Fruit fly (Drosophila melanogaster): ENCODE results near the gene Arpc3B.
A peak's percentile ranks its signal among the peaks of the same experiment; 100 is the strongest.

The Arpc3B gene

DNA sequence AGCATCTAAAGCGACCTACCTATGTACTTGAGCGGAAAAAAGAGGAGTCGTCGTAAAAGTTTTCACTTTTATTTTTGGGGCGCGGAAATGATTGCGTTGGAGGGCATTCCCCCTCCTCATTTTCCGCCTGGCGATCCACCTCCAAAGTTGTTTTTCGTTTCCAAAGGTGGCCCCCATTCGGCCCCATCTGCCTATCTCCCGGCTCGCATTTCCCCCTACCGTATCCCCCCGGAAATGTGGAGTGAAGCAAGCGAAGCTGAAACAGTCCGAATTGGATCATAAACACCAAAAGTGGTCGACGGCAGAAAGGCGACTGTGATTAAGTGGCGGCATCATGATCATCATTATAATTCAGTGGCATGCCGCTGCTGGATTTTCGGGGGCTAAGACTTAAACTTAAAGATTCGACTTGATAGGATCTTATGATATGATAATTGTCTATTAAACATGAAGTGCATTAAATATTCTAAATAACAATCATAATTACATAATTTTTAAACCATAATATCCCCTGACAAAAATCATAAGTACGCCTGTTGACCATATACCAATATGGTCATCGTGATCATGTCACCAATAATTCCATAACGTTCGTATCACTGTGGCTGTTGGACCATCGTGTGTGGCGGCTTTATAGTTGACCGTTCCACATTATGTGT, 18.0 kb upstream of the Arpc3B start (continued):
- TF ChIP-seq Sox100B (GFP tag; optimal IDR thresholded peaks at IDR 0.05), result peak; percentile 68
- TF ChIP-seq Ssrp (tag; optimal IDR thresholded peaks at IDR 0.05), result peak; percentile 60
- TF ChIP-seq CG11093 (GFP tag; IDR thresholded peaks at IDR 0.05), result 0 out of 3 replicates have a peak, but pooled peaks have one; percentile 33
- TF ChIP-seq Fer3 (tag; optimal IDR thresholded peaks at IDR 0.05), result peak; percentile 79
- TF ChIP-seq slp2 (GFP tag; optimal IDR thresholded peaks at IDR 0.05), result peak; percentile 34
- peak; percentile 55 for TF ChIP-seq CG9727 (GFP tag; optimal IDR thresholded peaks at IDR 0.05)
- TF ChIP-seq CG6813 (GFP tag; optimal IDR thresholded peaks at IDR 0.05), result peak; percentile 66
- 0 out of 3 replicates have a peak, but pooled peaks have one; percentile 40 for TF ChIP-seq otp (GFP tag; IDR thresholded peaks at IDR 0.05)
- peak; percentile 39; the same call in 1 of the 2 replicates for TF ChIP-seq Rx (GFP tag; IDR thresholded peaks at IDR 0.05)
- no peak for TF ChIP-seq abd-A (tag; optimal IDR thresholded peaks at IDR 0.05)
- TF ChIP-seq nerfin-2 (GFP tag; IDR thresholded peaks at IDR 0.05; ENCODE audit: partially characterized antibody), result no peak
- peak; percentile 76 for TF ChIP-seq ranshi (GFP tag; IDR thresholded peaks at IDR 0.05)
- no peak for TF ChIP-seq pnt (GFP tag; optimal IDR thresholded peaks at IDR 0.05)
- TF ChIP-seq CkIIα-i1 (GFP tag; IDR thresholded peaks at IDR 0.05), result no peak
- TF ChIP-seq Stat92E (GFP tag; optimal IDR thresholded peaks at IDR 0.05), result no peak
- no peak for TF ChIP-seq CG7745 (tag; optimal IDR thresholded peaks at IDR 0.05)
- TF ChIP-seq CG17359 (tag; optimal IDR thresholded peaks at IDR 0.05), result peak; percentile 86
- TF ChIP-seq btn (GFP tag; optimal IDR thresholded peaks at IDR 0.05), result no peak
- peak; percentile 45 for TF ChIP-seq salm (tag; optimal IDR thresholded peaks at IDR 0.05)
- peak; percentile 23 for TF ChIP-seq CG5245 (GFP tag; optimal IDR thresholded peaks at IDR 0.05)
- peak; percentile 56 for TF ChIP-seq nerfin-1 (tag; optimal IDR thresholded peaks at IDR 0.05)
- TF ChIP-seq CG3847 (GFP tag; IDR thresholded peaks at IDR 0.05), result peak; percentile 71
- TF ChIP-seq CG12104 (GFP tag; optimal IDR thresholded peaks at IDR 0.05), result peak; percentile 32
- TF ChIP-seq Tbp (GFP tag; optimal IDR thresholded peaks at IDR 0.05), result no peak
- TF ChIP-seq CG33213 (GFP tag; optimal IDR thresholded peaks at IDR 0.05), result peak; percentile 27
- TF ChIP-seq CTCF (GFP tag; optimal IDR thresholded peaks at IDR 0.05), result no peak
- TF ChIP-seq HLHmδ (GFP tag; optimal IDR thresholded peaks at IDR 0.05), result no peak
- peak; percentile 67 to 73 for TF ChIP-seq Pdp1 (GFP tag; optimal IDR thresholded peaks at IDR 0.05)
- peak; percentile 72 for TF ChIP-seq CG43689 (GFP tag; IDR thresholded peaks at IDR 0.05)
- peak; percentile 46; the same call in 1 of the 3 replicates for TF ChIP-seq CG11560 (tag; IDR thresholded peaks at IDR 0.05)
- TF ChIP-seq CG11456 (GFP tag; IDR thresholded peaks at IDR 0.05), result peak; percentile 64; the same call in 1 of the 3 replicates
- no peak for TF ChIP-seq Dll (GFP tag; IDR thresholded peaks at IDR 0.05; ENCODE audit: partially characterized antibody)
- peak; percentile 61 for TF ChIP-seq az2 (GFP tag; optimal IDR thresholded peaks at IDR 0.05)
- TF ChIP-seq Hand (GFP tag; optimal IDR thresholded peaks at IDR 0.05), result peak; percentile 35
- TF ChIP-seq CG32532 (GFP tag; IDR thresholded peaks at IDR 0.05), result peak; percentile 77
- TF ChIP-seq ken (GFP tag; IDR thresholded peaks at IDR 0.05), result peak; percentile 78; the same call in 2 of the 3 replicates
- peak; percentile 88 for TF ChIP-seq CG2678 (tag; optimal IDR thresholded peaks at IDR 0.05)
- no peak for TF ChIP-seq stwl (tag; optimal IDR thresholded peaks at IDR 0.05)
- TF ChIP-seq Meics (GFP tag; optimal IDR thresholded peaks at IDR 0.05), result peak; percentile 71
- peak; percentile 65 for TF ChIP-seq CG11695 (GFP tag; IDR thresholded peaks at IDR 0.05)
- TF ChIP-seq tin (GFP tag; optimal IDR thresholded peaks at IDR 0.05), result peak; percentile 52
- peak; percentile 22 for TF ChIP-seq CG6765 (GFP tag; optimal IDR thresholded peaks at IDR 0.05)
- TF ChIP-seq HHEX (GFP tag; optimal IDR thresholded peaks at IDR 0.05), result peak; percentile 42
- peak; percentile 29 for TF ChIP-seq mam (GFP tag; optimal IDR thresholded peaks at IDR 0.05)
- TF ChIP-seq CG31224 (GFP tag; IDR thresholded peaks at IDR 0.05), result peak; percentile 42; the same call in 1 of the 2 replicates
- peak; percentile 82 for TF ChIP-seq slbo (GFP tag; IDR thresholded peaks at IDR 0.05)
- peak; percentile 54 for TF ChIP-seq CG15011 (GFP tag; optimal IDR thresholded peaks at IDR 0.05)
- TF ChIP-seq MESR4 (GFP tag; optimal IDR thresholded peaks at IDR 0.05), result no peak
- TF ChIP-seq CG14667 (GFP tag; IDR thresholded peaks at IDR 0.05), result peak; percentile 37; the same call in 1 of the 2 replicates

Data from whole organism, embryonic.